Worm (Caenorhabditis elegans): Measurements from ENCODE around the gene rfc-1.
A peak's percentile ranks its signal among the peaks of the same experiment; 100 is the strongest.

The rfc-1 gene

ce11 chrV:14614454-14614853 lies 31.3 kb downstream of the rfc-1 start:
- TF ChIP-seq C34F6.9 (tag; optimal IDR thresholded peaks at IDR 0.05): no peak
- TF ChIP-seq ztf-1 (GFP tag; conservative IDR thresholded peaks at IDR 0.05): no peak
- no peak for TF ChIP-seq ztf-4 (tag; optimal IDR thresholded peaks at IDR 0.05)
- TF ChIP-seq nhr-77 (tag; optimal IDR thresholded peaks at IDR 0.05): no peak
- TF ChIP-seq lin-11 (tag; optimal IDR thresholded peaks at IDR 0.05): no peak
- TF ChIP-seq ceh-16 (tag; optimal IDR thresholded peaks at IDR 0.05): no peak
- TF ChIP-seq nhr-21 (tag; optimal IDR thresholded peaks at IDR 0.05): no peak
- TF ChIP-seq dmd-4 (tag; optimal IDR thresholded peaks at IDR 0.05): no peak

- TF ChIP-seq sem-4 (tag; optimal IDR thresholded peaks at IDR 0.05) (peak; percentile 5), crh-2 (tag; optimal IDR thresholded peaks at IDR 0.05) (peak; percentile 19), nhr-129 (tag; optimal IDR thresholded peaks at IDR 0.05) (peak; percentile 48), fos-1 (tag; optimal IDR thresholded peaks at IDR 0.05) (peak; percentile 19), aly-2 (tag; optimal IDR thresholded peaks at IDR 0.05) (no peak), unc-55 (GFP tag; optimal IDR thresholded peaks at IDR 0.05) (peak; percentile 84), lin-13 (GFP tag; optimal IDR thresholded peaks at IDR 0.05) (peak; percentile 32), mab-5 (tag; optimal IDR thresholded peaks at IDR 0.05) (no peak), C34F6.9 (tag; optimal IDR thresholded peaks at IDR 0.05) (peak; percentile 65), lsy-2 (tag; optimal IDR thresholded peaks at IDR 0.05) (peak; percentile 92 to 99)
Observed at ce11 chrV:14612168-14612567, 33.6 kb downstream of the rfc-1 start, which contains the start of the genes R11H6.5 and ccnk-1. R11H6.5 (minus strand) TSS chrV:14612222. ccnk-1 (plus strand) TSS chrV:14612548.

ce11 chrV:14610781-14611180 lies 35.0 kb downstream of the rfc-1 start:
- TF ChIP-seq nhr-12 (tag; optimal IDR thresholded peaks at IDR 0.05): no peak
- TF ChIP-seq dmd-4 (tag; optimal IDR thresholded peaks at IDR 0.05): no peak
- TF ChIP-seq unc-62 (GFP tag; optimal IDR thresholded peaks at IDR 0.05): no peak
- no peak for TF ChIP-seq sma-3 (GFP tag; optimal IDR thresholded peaks at IDR 0.05)
- no peak for TF ChIP-seq ztf-1 (GFP tag; conservative IDR thresholded peaks at IDR 0.05)
- TF ChIP-seq skn-1 (tag; optimal IDR thresholded peaks at IDR 0.05): no peak
- no peak for TF ChIP-seq ceh-82 (tag; optimal IDR thresholded peaks at IDR 0.05)
- TF ChIP-seq nhr-10 (tag; optimal IDR thresholded peaks at IDR 0.05): no peak
- TF ChIP-seq lin-13 (GFP tag; optimal IDR thresholded peaks at IDR 0.05): no peak
- TF ChIP-seq nhr-11 (tag; optimal IDR thresholded peaks at IDR 0.05): no peak
- TF ChIP-seq nhr-129 (tag; optimal IDR thresholded peaks at IDR 0.05): no peak
- no peak for TF ChIP-seq zag-1 (tag; optimal IDR thresholded peaks at IDR 0.05)
- TF ChIP-seq nhr-237 (tag; optimal IDR thresholded peaks at IDR 0.05): no peak
- TF ChIP-seq nhr-25 (tag; optimal IDR thresholded peaks at IDR 0.05): no peak
- TF ChIP-seq unc-55 (GFP tag; optimal IDR thresholded peaks at IDR 0.05): no peak
- TF ChIP-seq blmp-1 (tag; optimal IDR thresholded peaks at IDR 0.05; ENCODE audit: insufficient read depth): no peak
- TF ChIP-seq peb-1 (tag; optimal IDR thresholded peaks at IDR 0.05): no peak
- TF ChIP-seq C34F6.9 (tag; optimal IDR thresholded peaks at IDR 0.05): no peak
- no peak for TF ChIP-seq elt-3 (tag; optimal IDR thresholded peaks at IDR 0.05)
- TF ChIP-seq nhr-21 (tag; optimal IDR thresholded peaks at IDR 0.05): no peak

- TF ChIP-seq mbf-1 (tag; optimal IDR thresholded peaks at IDR 0.05) (no peak), alr-1 (tag; optimal IDR thresholded peaks at IDR 0.05) (no peak)
Observed at ce11 chrV:14609643-14610042, 36.1 kb downstream of the rfc-1 start, which contains the start of gene R11H6.4. R11H6.4 (plus strand) TSS chrV:14609943.

- TF ChIP-seq nhr-23 (tag; optimal IDR thresholded peaks at IDR 0.05) (no peak), peb-1 (tag; optimal IDR thresholded peaks at IDR 0.05) (no peak), mab-5 (tag; optimal IDR thresholded peaks at IDR 0.05) (peak; percentile 56), unc-39 (tag; optimal IDR thresholded peaks at IDR 0.05) (no peak), lsy-2 (tag; optimal IDR thresholded peaks at IDR 0.05) (peak in 1 of 2 experiments; percentile 11), nhr-237 (tag; optimal IDR thresholded peaks at IDR 0.05) (no peak)
Observed at ce11 chrV:14603755-14604154, 42.0 kb downstream of the rfc-1 start.

ce11 chrV:14599972-14600371 lies 45.8 kb downstream of the rfc-1 start, which contains the start of gene glb-22:
glb-22 (plus strand) TSS chrV:14600272.
- no peak for TF ChIP-seq nhr-25 (tag; optimal IDR thresholded peaks at IDR 0.05)
- no peak for TF ChIP-seq nhr-12 (tag; optimal IDR thresholded peaks at IDR 0.05)
- TF ChIP-seq aly-2 (tag; optimal IDR thresholded peaks at IDR 0.05): no peak
- TF ChIP-seq lin-13 (GFP tag; optimal IDR thresholded peaks at IDR 0.05): no peak
- TF ChIP-seq sma-3 (GFP tag; optimal IDR thresholded peaks at IDR 0.05): no peak
- TF ChIP-seq ztf-4 (tag; optimal IDR thresholded peaks at IDR 0.05): no peak

All from whole organism, L2 larva.